Worm (Caenorhabditis elegans) whole organism, young adult: ENCODE results near the gene cpr-9.

ENCODE experiments used
- B0035.1 ChIP-seq: sonication (generic microtip); optimal IDR thresholded peaks from 2 replicates; lab custom pipeline; 2016; ENCODE audit warnings: missing genetic modification characterization, mild to moderate bottlenecking, missing compliant biosample characterization, missing genotype, missing genetic modification reagents
- C06A6.2 ChIP-seq: fragments of 200-800 bp; sonication (Bioruptor generic); conservative IDR thresholded peaks from 2 replicates; pipeline ENCODE4 v1.3.6; 2022; ENCODE audit warnings: missing genetic modification characterization, missing compliant biosample characterization
- F23B12.7 ChIP-seq: sonication (generic microtip); optimal IDR thresholded peaks from 2 replicates; lab custom pipeline; 2017; ENCODE audit warnings: missing genetic modification characterization, mild to moderate bottlenecking, missing compliant biosample characterization, antibody characterized with exemption, moderate library complexity; ENCODE audit not compliant: insufficient read depth
- F39B2.1 ChIP-seq: fragments of 200-800 bp; sonication (Bioruptor generic); IDR thresholded peaks from 2 replicates; pipeline ENCODE4 v1.3.6; 2022; ENCODE audit warnings: missing genetic modification reagents, missing genetic modification characterization, missing compliant biosample characterization
- T07F8.4 ChIP-seq: sonication (generic microtip); optimal IDR thresholded peaks from 2 replicates; lab custom pipeline; 2016; ENCODE audit warnings: mild to moderate bottlenecking, missing genetic modification characterization, moderate library complexity, missing compliant biosample characterization
- T26A5.8 ChIP-seq: sonication (generic microtip); optimal IDR thresholded peaks from 2 replicates; lab custom pipeline; 2016; ENCODE audit warnings: missing genetic modification characterization, missing compliant biosample characterization
- Y53F4B.3 ChIP-seq: fragments of 200-800 bp; sonication (Bioruptor generic); IDR thresholded peaks from 2 replicates; pipeline ENCODE4 v1.3.6; 2022; ENCODE audit warnings: missing genetic modification reagents, missing genetic modification characterization, missing compliant biosample characterization
- Y95B8A.8 ChIP-seq: fragments of 200-800 bp; sonication (Bioruptor generic); IDR thresholded peaks from 2 replicates; pipeline ENCODE4 v1.3.6; 2022; ENCODE audit warnings: missing genetic modification reagents, missing genetic modification characterization, missing compliant biosample characterization
- ama-1 ChIP-seq, 3 experiments: fragments of 150-350 bp in 1 of 3; sonication (generic microtip) in 2 of 3; optimal IDR thresholded peaks; 2 replicates each; lab custom pipeline; 2014 to 2018; ENCODE audit warnings: missing biosample characterization in 2 of 3, missing genetic modification characterization in 2 of 3, missing genetic modification reagents in 2 of 3
- aptf-3 ChIP-seq: fragments of 200-800 bp; sonication (Bioruptor generic); IDR thresholded peaks from 2 replicates; pipeline ENCODE4 v1.3.6; 2022; ENCODE audit warnings: missing genetic modification characterization, missing compliant biosample characterization
- athp-1 ChIP-seq: sonication (generic microtip); optimal IDR thresholded peaks from 2 replicates; lab custom pipeline; 2017; ENCODE audit warnings: mild to moderate bottlenecking, missing genetic modification characterization, missing compliant biosample characterization
- attf-5 ChIP-seq: fragments of 200-800 bp; sonication (Bioruptor generic); optimal IDR thresholded peaks from 2 replicates; lab custom pipeline; 2018; ENCODE audit warnings: mild to moderate bottlenecking, missing genetic modification characterization, missing compliant biosample characterization
- bed-1 ChIP-seq: fragments of 200-800 bp; sonication (Bioruptor generic); IDR thresholded peaks from 2 replicates; pipeline ENCODE4 v1.3.6; 2022; ENCODE audit warnings: missing genetic modification reagents, missing genetic modification characterization, missing compliant biosample characterization
- bed-2 ChIP-seq: fragments of 200-800 bp; sonication (Bioruptor generic); IDR thresholded peaks from 2 replicates; pipeline ENCODE4 v1.3.6; 2022; ENCODE audit warnings: missing genetic modification reagents, missing genetic modification characterization, missing compliant biosample characterization
- cebp-2 ChIP-seq: fragments of 200-800 bp; sonication (Bioruptor generic); IDR thresholded peaks from 2 replicates; pipeline ENCODE4 v1.3.6; 2022; ENCODE audit warnings: missing genetic modification characterization, missing compliant biosample characterization
- ceh-27 ChIP-seq: fragments of 200-800 bp; sonication (Bioruptor generic); optimal IDR thresholded peaks from 2 replicates; lab custom pipeline; 2018; ENCODE audit warnings: mild to moderate bottlenecking, missing genetic modification characterization, moderate library complexity, missing compliant biosample characterization
- dpl-1 ChIP-seq: fragments of 150-350 bp; optimal IDR thresholded peaks from 2 replicates; lab custom pipeline; 2014; ENCODE audit warnings: missing biosample characterization, missing genetic modification reagents, missing genetic modification characterization
- egl-18 ChIP-seq: fragments of 200-800 bp; sonication (Bioruptor generic); IDR thresholded peaks from 2 replicates; pipeline ENCODE4 v1.3.6; 2022; ENCODE audit warnings: missing genetic modification reagents, missing genetic modification characterization, missing compliant biosample characterization
- egrh-3 ChIP-seq: fragments of 200-800 bp; sonication (Bioruptor generic); IDR thresholded peaks from 2 replicates; pipeline ENCODE4 v1.3.6; 2022; ENCODE audit warnings: missing genetic modification reagents, missing genetic modification characterization, missing compliant biosample characterization
- ets-4 ChIP-seq: fragments of 200-800 bp; sonication (Bioruptor generic); optimal IDR thresholded peaks from 2 replicates; lab custom pipeline; 2018; ENCODE audit warnings: mild to moderate bottlenecking, missing genetic modification characterization, missing compliant biosample characterization
- hmg-20 ChIP-seq: fragments of 200-800 bp; sonication (Bioruptor generic); IDR thresholded peaks from 2 replicates; pipeline ENCODE4 v1.3.6; 2022; ENCODE audit warnings: missing genetic modification reagents, missing genetic modification characterization, missing compliant biosample characterization
- lin-35 ChIP-seq, 3 experiments: fragments of 150-350 bp in 2 of 3; sonication (generic microtip) in 1 of 3; optimal IDR thresholded peaks; 2 replicates each; lab custom pipeline; 2014 to 2018; ENCODE audit warnings: missing biosample characterization in 3 of 3, missing genetic modification characterization in 3 of 3, missing genetic modification reagents in 3 of 3
- lsl-1 ChIP-seq: fragments of 200-800 bp; sonication (Bioruptor generic); optimal IDR thresholded peaks from 2 replicates; lab custom pipeline; 2018; ENCODE audit warnings: mild to moderate bottlenecking, missing genetic modification characterization, moderate library complexity, missing compliant biosample characterization
- lsy-27 ChIP-seq: sonication (generic microtip); optimal IDR thresholded peaks from 2 replicates; lab custom pipeline; 2017; ENCODE audit warnings: missing genetic modification characterization, mild to moderate bottlenecking, missing compliant biosample characterization, antibody characterized with exemption, missing genotype, borderline replicate concordance; ENCODE audit not compliant: insufficient read depth
- madf-6 ChIP-seq: fragments of 200-800 bp; sonication (Bioruptor generic); IDR thresholded peaks from 2 replicates; pipeline ENCODE4 v1.3.6; 2022; ENCODE audit warnings: missing genetic modification reagents, missing genetic modification characterization, missing compliant biosample characterization
- mcd-1 ChIP-seq: fragments of 200-800 bp; sonication (Bioruptor generic); IDR thresholded peaks from 2 replicates; pipeline ENCODE4 v1.3.6; 2022; ENCODE audit warnings: missing genetic modification reagents, missing genetic modification characterization, missing compliant biosample characterization
- mel-28 ChIP-seq: sonication (generic microtip); optimal IDR thresholded peaks from 2 replicates; lab custom pipeline; 2016; ENCODE audit warnings: borderline replicate concordance, mild to moderate bottlenecking, missing genetic modification characterization, missing compliant biosample characterization
- mes-4 ChIP-seq: sonication (generic microtip); optimal IDR thresholded peaks from 2 replicates; lab custom pipeline; 2016; ENCODE audit warnings: missing genotype, missing genetic modification characterization, missing compliant biosample characterization
- nfyb-1 ChIP-seq: fragments of 200-800 bp; sonication (Bioruptor generic); IDR thresholded peaks from 2 replicates; pipeline ENCODE4 v1.3.6; 2022; ENCODE audit warnings: missing genetic modification reagents, missing genetic modification characterization, missing compliant biosample characterization
- pbrm-1 ChIP-seq: fragments of 200-800 bp; sonication (Bioruptor generic); IDR thresholded peaks from 2 replicates; pipeline ENCODE4 v1.3.6; 2022; ENCODE audit warnings: missing genetic modification reagents, missing genetic modification characterization, missing compliant biosample characterization
- rcor-1 ChIP-seq: fragments of 200-800 bp; sonication (Bioruptor generic); IDR thresholded peaks from 2 replicates; pipeline ENCODE4 v1.3.6; 2022; ENCODE audit warnings: missing genetic modification reagents, missing genetic modification characterization, missing compliant biosample characterization
- snpc-4 ChIP-seq, 5 experiments: fragments of 150-350 bp in 1 of 5; sonication (generic microtip) in 4 of 5; optimal IDR thresholded peaks; 2 replicates each; lab custom pipeline; 2014 to 2018; ENCODE audit warnings: missing genetic modification characterization in 5 of 5, missing biosample characterization in 3 of 5, antibody characterized with exemption in 2 of 5, mild to moderate bottlenecking in 2 of 5, missing compliant biosample characterization in 2 of 5, missing genotype in 2 of 5, moderate library complexity in 2 of 5, missing genetic modification reagents in 1 of 5
- sptf-2 ChIP-seq: fragments of 200-800 bp; sonication (Bioruptor generic); optimal IDR thresholded peaks from 2 replicates; lab custom pipeline; 2018; ENCODE audit warnings: mild to moderate bottlenecking, missing genetic modification characterization, missing compliant biosample characterization
- tlf-1 ChIP-seq: fragments of 200-800 bp; sonication (Bioruptor generic); optimal IDR thresholded peaks from 2 replicates; lab custom pipeline; 2018; ENCODE audit warnings: mild to moderate bottlenecking, missing genetic modification characterization, missing compliant biosample characterization
- xnd-1 ChIP-seq: sonication (generic microtip); optimal IDR thresholded peaks from 2 replicates; lab custom pipeline; 2016; ENCODE audit warnings: missing genotype, missing genetic modification reagents, missing genetic modification characterization, missing compliant biosample characterization
- zfh-2 ChIP-seq: fragments of 200-800 bp; sonication (Bioruptor generic); conservative IDR thresholded peaks from 2 replicates; pipeline ENCODE4 v1.3.6; 2022; ENCODE audit warnings: missing genetic modification reagents, missing genetic modification characterization, missing compliant biosample characterization
- ztf-18 ChIP-seq: sonication (generic microtip); optimal IDR thresholded peaks from 2 replicates; lab custom pipeline; 2016; ENCODE audit warnings: missing genotype, mild to moderate bottlenecking, missing genetic modification characterization, missing compliant biosample characterization
- ztf-26 ChIP-seq: sonication (generic microtip); optimal IDR thresholded peaks from 2 replicates; lab custom pipeline; 2017; ENCODE audit warnings: missing genetic modification characterization, missing compliant biosample characterization
- ztf-28 ChIP-seq: fragments of 200-800 bp; sonication (Bioruptor generic); IDR thresholded peaks from 2 replicates; pipeline ENCODE4 v1.3.6; 2022; ENCODE audit warnings: missing genetic modification reagents, missing genetic modification characterization, missing compliant biosample characterization

The cpr-9 gene

DNA sequence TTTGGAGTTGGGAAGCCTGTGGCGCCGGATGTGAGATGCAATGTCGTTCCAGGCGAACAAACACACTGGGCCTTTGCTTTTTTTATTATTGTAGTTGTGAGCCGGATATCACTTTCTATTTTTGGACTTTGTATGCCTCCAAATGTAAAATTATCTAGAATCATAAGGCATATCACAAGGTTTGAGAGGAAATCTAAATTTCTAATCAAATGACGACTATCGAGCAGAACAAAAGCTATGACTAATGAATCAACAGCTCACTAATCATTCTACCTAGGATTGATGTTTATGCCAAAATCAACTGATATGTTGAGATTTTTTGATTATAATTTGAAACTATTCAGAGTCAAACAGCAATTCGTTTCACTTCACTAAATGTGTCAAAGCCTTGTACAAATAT is 35.0 kb downstream of the cpr-9 start (continued):
- TF ChIP-seq egl-18 (GFP tag; lab: Robert Waterston, UW) (no peak), F23B12.7 (no peak), ceh-27 (GFP tag; lab: Kevin White, UChicago) (no peak), hmg-20 (GFP tag; lab: Robert Waterston, UW) (no peak), T26A5.8 (no peak), ets-4 (no peak)

DNA sequence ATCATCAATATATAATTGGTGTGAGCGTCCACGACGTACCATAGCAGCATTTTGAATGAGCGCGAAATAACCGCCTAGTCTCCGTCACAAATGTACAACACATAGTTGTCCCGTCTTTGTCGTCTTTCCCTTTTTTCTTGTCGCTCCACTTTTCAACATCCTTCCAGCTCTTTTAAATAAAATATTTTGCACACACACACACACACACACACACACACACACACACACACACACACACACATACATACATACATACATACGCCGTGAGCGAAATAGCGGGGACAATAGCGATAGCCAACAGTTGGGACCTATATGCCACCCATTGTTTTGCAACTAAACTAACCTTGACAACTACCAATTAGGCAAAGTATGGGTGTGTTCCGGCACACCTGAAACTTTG is 35.5 kb downstream of the cpr-9 start:
- TF ChIP-seq aptf-3, result no peak

DNA sequence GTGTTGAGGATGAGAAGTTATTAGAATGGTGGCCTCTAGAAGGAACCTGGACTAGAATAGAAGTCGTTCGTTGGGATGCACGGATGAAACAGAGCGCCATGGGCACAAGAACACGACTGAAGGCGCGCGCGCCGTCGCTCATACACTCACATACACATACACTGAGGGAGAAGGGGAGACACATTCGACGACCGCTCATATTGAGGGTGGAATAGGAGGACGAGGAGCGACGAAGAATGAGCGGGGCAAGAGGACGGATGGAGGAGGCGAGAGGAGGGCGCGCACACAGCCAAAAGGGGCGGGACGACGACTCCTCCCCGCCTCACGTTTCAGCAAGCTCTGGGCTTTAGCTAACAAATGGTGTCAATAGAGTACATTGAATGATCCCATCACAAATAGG is 35.9 kb downstream of the cpr-9 start:
- TF ChIP-seq ceh-27 (GFP tag; lab: Kevin White, UChicago) (no peak), mes-4 (tag; lab: Kevin White, UChicago) (no peak), ztf-18 (tag; lab: Kevin White, UChicago) (peak; percentile 20), lsy-27 (no peak), tlf-1 (GFP tag; lab: Kevin White, UChicago) (no peak), zfh-2 (GFP tag; lab: Robert Waterston, UW) (peak; percentile 95), egrh-3 (GFP tag; lab: Robert Waterston, UW) (peak; percentile 63; the same call in 1 of the 2 replicates), mcd-1 (GFP tag; lab: Robert Waterston, UW) (peak; percentile 42), Y53F4B.3 (GFP tag; lab: Robert Waterston, UW) (no peak), lin-35 (GFP tag; optimal IDR thresholded peaks at IDR 0.05; lab: Kevin White, UChicago) (no peak), sptf-2 (GFP tag; lab: Kevin White, UChicago) (peak; percentile 60), ama-1 (optimal IDR thresholded peaks at IDR 0.05; lab: Kevin White, UChicago) (peak; percentile 57), ama-1 (GFP tag; optimal IDR thresholded peaks at IDR 0.05; lab: Kevin White, UChicago) (no peak), rcor-1 (GFP tag; lab: Robert Waterston, UW) (0 out of 2 replicates have a peak, but pooled peaks have one; percentile 25)
- TF ChIP-seq, all 124 proteins: peak for 7

DNA sequence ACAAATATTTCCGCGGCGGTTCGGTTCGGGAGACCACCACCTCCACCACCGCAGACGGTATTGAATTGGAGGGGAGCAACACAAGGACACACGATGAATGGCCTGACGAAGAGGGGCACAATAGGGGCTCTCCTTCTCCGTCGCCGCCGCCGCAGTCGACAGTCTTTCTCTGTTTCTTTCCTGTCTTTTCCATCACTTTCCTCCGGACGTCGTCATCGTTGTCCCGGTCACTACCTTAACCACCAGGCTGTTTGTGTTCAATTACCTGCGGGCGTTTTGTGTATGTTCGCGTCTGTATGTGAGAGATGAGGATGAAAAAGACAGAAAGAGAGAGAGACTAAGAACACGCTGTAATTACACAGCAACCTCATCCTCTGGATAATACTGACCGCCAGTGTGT is 36.9 kb downstream of the cpr-9 start:
- TF ChIP-seq mel-28 (tag; lab: Kevin White, UChicago), result no peak
- TF ChIP-seq mcd-1 (GFP tag; lab: Robert Waterston, UW), result 0 out of 2 replicates have a peak, but pooled peaks have one; percentile 23
- TF ChIP-seq cebp-2 (GFP tag; lab: Robert Waterston, UW), result 0 out of 2 replicates have a peak, but pooled peaks have one; percentile 40
- no peak for TF ChIP-seq rcor-1 (GFP tag; lab: Robert Waterston, UW)
- no peak for TF ChIP-seq pbrm-1 (GFP tag; lab: Robert Waterston, UW)
- TF ChIP-seq nfyb-1 (GFP tag; lab: Robert Waterston, UW), result 0 out of 2 replicates have a peak, but pooled peaks have one; percentile 25
- peak; percentile 84 for TF ChIP-seq zfh-2 (GFP tag; lab: Robert Waterston, UW)

DNA sequence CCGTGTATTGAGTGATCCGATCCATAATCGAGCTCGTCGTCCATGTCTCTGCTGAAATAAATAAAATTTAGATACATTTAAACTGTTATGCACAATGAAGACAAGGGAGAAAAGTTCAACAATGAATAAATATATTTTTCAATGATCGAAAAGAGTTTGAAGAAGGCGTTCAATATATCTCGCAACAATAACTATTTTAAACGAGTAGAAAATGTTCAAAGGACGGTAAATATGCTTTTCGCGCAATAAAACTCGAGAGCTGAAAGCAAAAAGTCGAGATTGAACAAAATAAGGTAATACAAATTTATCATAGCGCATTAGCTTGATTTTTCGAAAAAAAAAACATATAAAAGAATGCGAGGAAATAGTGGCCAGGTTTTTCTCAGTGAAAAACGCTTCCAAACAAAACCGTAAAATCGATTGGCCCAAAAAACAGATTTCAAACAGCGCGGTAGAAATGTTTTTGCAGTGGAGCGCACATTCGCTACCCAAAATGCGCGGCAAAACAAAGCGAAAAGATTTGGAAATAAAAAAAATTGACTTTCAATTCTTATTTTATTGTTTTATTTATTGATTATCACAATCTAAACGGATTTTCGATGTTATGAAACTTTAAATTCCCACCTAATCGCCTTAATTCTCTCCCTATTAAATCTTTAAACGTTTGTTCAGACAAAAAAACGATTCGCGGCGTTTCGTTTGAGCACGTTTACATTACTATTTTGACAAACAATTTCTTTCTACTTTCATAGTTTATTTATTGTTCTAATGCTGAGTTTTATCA is 38.2 kb downstream of the cpr-9 start, which contains the start of the genes kup-1 and F10C2.4:
kup-1 (minus strand) TSS at position 51 of the 784 bp plus-strand sequence.
F10C2.4 (plus strand) TSS at position 734 of the 784 bp plus-strand sequence.
- TF ChIP-seq F39B2.1 (GFP tag; lab: Robert Waterston, UW), result no peak
- no peak for TF ChIP-seq B0035.1 (tag; lab: Kevin White, UChicago)
- TF ChIP-seq bed-1 (GFP tag; lab: Robert Waterston, UW), result no peak
- TF ChIP-seq T07F8.4 (tag; lab: Kevin White, UChicago), result no peak
- TF ChIP-seq mcd-1 (GFP tag; lab: Robert Waterston, UW), result peak; percentile 85
- TF ChIP-seq bed-2, result no peak
- no peak for TF ChIP-seq Y95B8A.8
- peak; percentile 86 for TF ChIP-seq attf-5 (GFP tag; lab: Kevin White, UChicago)
- TF ChIP-seq ztf-28 (GFP tag; lab: Robert Waterston, UW), result no peak
- TF ChIP-seq lin-35 (GFP tag; optimal IDR thresholded peaks at IDR 0.05; lab: Kevin White, UChicago), result peak in 1 of 3 experiments; percentile 55
- TF ChIP-seq athp-1 (tag; lab: Kevin White, UChicago), result peak; percentile 14
- TF ChIP-seq xnd-1 (tag; lab: Kevin White, UChicago), result no peak
- no peak for TF ChIP-seq ztf-26 (tag; lab: Kevin White, UChicago)
- no peak for TF ChIP-seq C06A6.2
- TF ChIP-seq snpc-4 (GFP tag; optimal IDR thresholded peaks at IDR 0.05; lab: Kevin White, UChicago), result no peak
- TF ChIP-seq snpc-4 (tag; optimal IDR thresholded peaks at IDR 0.05; lab: Kevin White, UChicago), result peak in 2 of 4 experiments; percentile 5 to 40
- TF ChIP-seq egl-18 (GFP tag; lab: Robert Waterston, UW), result no peak
- peak; percentile 21 for TF ChIP-seq lsl-1 (GFP tag; lab: Kevin White, UChicago)
- peak; percentile 81 for TF ChIP-seq dpl-1 (GFP tag; lab: Kevin White, UChicago)
- TF ChIP-seq madf-6, result peak; percentile 60; the same call in 1 of the 2 replicates
